Worm (Caenorhabditis elegans) whole organism, L2 larva: ENCODE results near the gene npr-17.

Experiments used
- C34F6.9 ChIP-seq: fragments of 150-350 bp; optimal IDR thresholded peaks from 2 replicates; lab custom pipeline; 2014; ENCODE audit warnings: missing biosample characterization, missing genetic modification characterization
- F13H6.1 ChIP-seq: sonication (generic microtip); optimal IDR thresholded peaks from 2 replicates; lab custom pipeline; 2016; ENCODE audit warnings: missing genetic modification characterization, missing compliant biosample characterization
- R02D3.7 ChIP-seq: fragments of 150-350 bp; optimal IDR thresholded peaks from 2 replicates; lab custom pipeline; 2014; ENCODE audit warnings: missing biosample characterization, missing genetic modification characterization
- Y55F3AM.14 ChIP-seq: fragments of 200-800 bp; sonication (Bioruptor generic); optimal IDR thresholded peaks from 2 replicates; lab custom pipeline; 2018; ENCODE audit warnings: mild to moderate bottlenecking, missing genetic modification characterization, missing compliant biosample characterization
- ZK546.5 ChIP-seq: sonication (generic microtip); optimal IDR thresholded peaks from 2 replicates; lab custom pipeline; 2017; ENCODE audit warnings: missing biosample characterization, missing genetic modification characterization
- alr-1 ChIP-seq: fragments of 150-350 bp; optimal IDR thresholded peaks from 2 replicates; lab custom pipeline; 2014; ENCODE audit warnings: missing biosample characterization, missing genetic modification characterization
- ama-1 ChIP-seq: fragments of 150-350 bp; optimal IDR thresholded peaks from 2 replicates; lab custom pipeline; 2018; ENCODE audit warnings: inconsistent platforms
- blmp-1 ChIP-seq: sonication (generic microtip); optimal IDR thresholded peaks from 2 replicates; lab custom pipeline; 2017; ENCODE audit warnings: missing genetic modification characterization, mild to moderate bottlenecking, missing compliant biosample characterization, antibody characterized with exemption, moderate library complexity; ENCODE audit not compliant: insufficient read depth
- ceh-16 ChIP-seq: fragments of 150-350 bp; optimal IDR thresholded peaks from 2 replicates; lab custom pipeline; 2014; ENCODE audit warnings: missing biosample characterization, missing genetic modification characterization
- ceh-82 ChIP-seq: fragments of 150-350 bp; optimal IDR thresholded peaks from 2 replicates; lab custom pipeline; 2014; ENCODE audit warnings: missing biosample characterization, missing genetic modification characterization
- crh-2 ChIP-seq: sonication (generic microtip); optimal IDR thresholded peaks from 2 replicates; lab custom pipeline; 2017; ENCODE audit warnings: missing biosample characterization, missing genetic modification characterization
- dmd-4 ChIP-seq: sonication (generic microtip); optimal IDR thresholded peaks from 2 replicates; lab custom pipeline; 2017; ENCODE audit warnings: missing biosample characterization, missing genetic modification characterization
- egl-27 ChIP-seq: sonication (generic microtip); optimal IDR thresholded peaks from 3 replicates; lab custom pipeline; 2017; ENCODE audit warnings: missing biosample characterization, missing genetic modification reagents, missing genetic modification characterization
- elt-1 ChIP-seq: fragments of 150-350 bp; optimal IDR thresholded peaks from 2 replicates; lab custom pipeline; 2014; ENCODE audit warnings: missing biosample characterization, missing genetic modification characterization
- fos-1 ChIP-seq: fragments of 150-350 bp; optimal IDR thresholded peaks from 2 replicates; lab custom pipeline; 2014; ENCODE audit warnings: missing biosample characterization, missing genetic modification characterization
- gmeb-1 ChIP-seq: fragments of 150-350 bp; optimal IDR thresholded peaks from 2 replicates; lab custom pipeline; 2014; ENCODE audit warnings: missing biosample characterization, missing genetic modification characterization
- lin-11 ChIP-seq: fragments of 150-350 bp; sonication (generic microtip); optimal IDR thresholded peaks from 2 replicates; lab custom pipeline; 2014; ENCODE audit warnings: missing biosample characterization, missing genetic modification characterization, inconsistent platforms, mixed read lengths
- lin-13 ChIP-seq: fragments of 150-350 bp; optimal IDR thresholded peaks from 2 replicates; lab custom pipeline; 2014; ENCODE audit warnings: missing biosample characterization, missing genetic modification reagents, missing genetic modification characterization
- lin-39 ChIP-seq: fragments of 150-350 bp; optimal IDR thresholded peaks from 2 replicates; lab custom pipeline; 2014; ENCODE audit warnings: missing biosample characterization, missing genetic modification reagents, missing genetic modification characterization
- lsy-2 ChIP-seq, 2 experiments: fragments of 150-350 bp in 1 of 2; sonication (generic microtip) in 1 of 2; optimal IDR thresholded peaks; 2 replicates each; lab custom pipeline; 2014 to 2017; ENCODE audit warnings: missing biosample characterization in 2 of 2, missing genetic modification characterization in 2 of 2
- mbf-1 ChIP-seq: sonication (generic microtip); optimal IDR thresholded peaks from 2 replicates; lab custom pipeline; 2017; ENCODE audit warnings: missing biosample characterization, missing genetic modification characterization
- mdl-1 ChIP-seq, 2 experiments: fragments of 150-350 bp in 1 of 2; sonication (generic microtip) in 1 of 2; optimal IDR thresholded peaks; 2 replicates each; lab custom pipeline; 2017; ENCODE audit warnings: missing biosample characterization in 2 of 2, missing genetic modification characterization in 2 of 2
- nhr-10 ChIP-seq: sonication (generic microtip); optimal IDR thresholded peaks from 2 replicates; lab custom pipeline; 2017; ENCODE audit warnings: missing biosample characterization, missing genetic modification characterization
- nhr-11 ChIP-seq: fragments of 150-350 bp; optimal IDR thresholded peaks from 2 replicates; lab custom pipeline; 2014; ENCODE audit warnings: missing biosample characterization, missing genetic modification characterization
- nhr-12 ChIP-seq: fragments of 150-350 bp; optimal IDR thresholded peaks from 2 replicates; lab custom pipeline; 2014; ENCODE audit warnings: missing biosample characterization, missing genetic modification characterization
- nhr-129 ChIP-seq: fragments of 150-350 bp; optimal IDR thresholded peaks from 2 replicates; lab custom pipeline; 2014; ENCODE audit warnings: missing biosample characterization, missing genetic modification characterization
- nhr-21 ChIP-seq: fragments of 150-350 bp; optimal IDR thresholded peaks from 2 replicates; lab custom pipeline; 2014; ENCODE audit warnings: missing biosample characterization, missing genetic modification characterization
- nhr-23 ChIP-seq: fragments of 150-350 bp; optimal IDR thresholded peaks from 2 replicates; lab custom pipeline; 2014; ENCODE audit warnings: missing biosample characterization, missing genetic modification reagents, missing genetic modification characterization
- nhr-25 ChIP-seq: fragments of 150-350 bp; sonication (generic microtip); optimal IDR thresholded peaks from 3 replicates; lab custom pipeline; 2014; ENCODE audit warnings: missing biosample characterization, missing genetic modification characterization
- nhr-6 ChIP-seq: fragments of 150-350 bp; optimal IDR thresholded peaks from 2 replicates; lab custom pipeline; 2014; ENCODE audit warnings: missing biosample characterization, missing genetic modification characterization
- nhr-77 ChIP-seq: fragments of 150-350 bp; optimal IDR thresholded peaks from 2 replicates; lab custom pipeline; 2014; ENCODE audit warnings: missing biosample characterization, missing genetic modification characterization
- peb-1 ChIP-seq: fragments of 150-350 bp; optimal IDR thresholded peaks from 2 replicates; lab custom pipeline; 2014; ENCODE audit warnings: missing biosample characterization, missing genetic modification characterization
- skn-1 ChIP-seq: sonication (generic microtip); optimal IDR thresholded peaks from 2 replicates; lab custom pipeline; 2017; ENCODE audit warnings: missing biosample characterization, missing genetic modification characterization
- sma-3 ChIP-seq: sonication (generic microtip); optimal IDR thresholded peaks from 2 replicates; lab custom pipeline; 2016; ENCODE audit warnings: missing genetic modification reagents, missing genetic modification characterization, missing compliant biosample characterization
- snpc-4 ChIP-seq: fragments of 150-350 bp; optimal IDR thresholded peaks from 2 replicates; lab custom pipeline; 2014; ENCODE audit warnings: missing biosample characterization, missing genetic modification characterization
- unc-39 ChIP-seq: fragments of 150-350 bp; optimal IDR thresholded peaks from 2 replicates; lab custom pipeline; 2014; ENCODE audit warnings: missing biosample characterization, missing genetic modification characterization
- unc-55 ChIP-seq: fragments of 150-350 bp; sonication (generic microtip); optimal IDR thresholded peaks from 3 replicates; lab custom pipeline; 2014; ENCODE audit warnings: missing biosample characterization, missing genetic modification reagents, missing genetic modification characterization
- unc-62 ChIP-seq: fragments of 150-350 bp; optimal IDR thresholded peaks from 2 replicates; lab custom pipeline; 2014; ENCODE audit warnings: missing biosample characterization, missing genetic modification reagents, missing genetic modification characterization
- zag-1 ChIP-seq: fragments of 150-350 bp; optimal IDR thresholded peaks from 2 replicates; lab custom pipeline; 2014; ENCODE audit warnings: missing biosample characterization, missing genetic modification characterization
- ztf-1 ChIP-seq: fragments of 200-800 bp; sonication (Bioruptor generic); conservative IDR thresholded peaks from 2 replicates; pipeline ENCODE4 v1.3.6; 2022; ENCODE audit warnings: missing genetic modification characterization, missing compliant biosample characterization
- ztf-11 ChIP-seq: sonication (generic microtip); optimal IDR thresholded peaks from 2 replicates; lab custom pipeline; 2017; ENCODE audit warnings: missing biosample characterization, missing genetic modification characterization
- ztf-4 ChIP-seq: fragments of 150-350 bp; optimal IDR thresholded peaks from 2 replicates; lab custom pipeline; 2014; ENCODE audit warnings: missing biosample characterization, missing genetic modification characterization

Gene npr-17

DNA sequence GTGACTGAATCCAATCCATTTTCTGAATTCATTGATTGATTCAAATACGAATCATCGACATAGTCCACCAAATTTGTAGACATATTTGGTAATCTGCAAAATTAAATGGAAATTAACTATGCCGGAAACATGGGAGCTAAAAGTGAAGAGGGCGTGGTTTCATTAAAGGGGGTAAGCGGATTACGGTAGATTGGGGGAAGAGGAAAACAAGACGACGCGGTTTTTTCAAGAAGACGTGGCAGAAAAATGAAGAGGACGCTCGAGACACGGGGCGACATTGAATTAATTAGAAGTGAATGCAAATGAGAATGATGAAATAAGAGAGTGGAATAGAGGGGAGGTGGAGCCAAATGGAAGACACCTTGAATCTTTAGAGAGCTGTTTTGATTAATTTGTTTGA is at the start of gene npr-17:
TSS of gene npr-17 (minus strand) at position 101 of the 400 bp plus-strand sequence.
- TF ChIP-seq ceh-16 (tag; lab: Kevin White, UChicago) (no peak), lin-11 (tag; lab: Kevin White, UChicago) (no peak), nhr-11 (no peak), nhr-77 (tag; lab: Kevin White, UChicago) (no peak), alr-1 (tag; lab: Kevin White, UChicago) (no peak), crh-2 (tag; lab: Kevin White, UChicago) (no peak), snpc-4 (tag; lab: Kevin White, UChicago) (no peak), nhr-6 (tag; lab: Kevin White, UChicago) (no peak), mbf-1 (no peak), dmd-4 (tag; lab: Kevin White, UChicago) (no peak), egl-27 (no peak), ZK546.5 (tag; lab: Kevin White, UChicago) (no peak), lin-39 (tag; lab: Kevin White, UChicago) (no peak), elt-1 (tag; lab: Kevin White, UChicago) (no peak), peb-1 (tag; lab: Kevin White, UChicago) (no peak)

DNA sequence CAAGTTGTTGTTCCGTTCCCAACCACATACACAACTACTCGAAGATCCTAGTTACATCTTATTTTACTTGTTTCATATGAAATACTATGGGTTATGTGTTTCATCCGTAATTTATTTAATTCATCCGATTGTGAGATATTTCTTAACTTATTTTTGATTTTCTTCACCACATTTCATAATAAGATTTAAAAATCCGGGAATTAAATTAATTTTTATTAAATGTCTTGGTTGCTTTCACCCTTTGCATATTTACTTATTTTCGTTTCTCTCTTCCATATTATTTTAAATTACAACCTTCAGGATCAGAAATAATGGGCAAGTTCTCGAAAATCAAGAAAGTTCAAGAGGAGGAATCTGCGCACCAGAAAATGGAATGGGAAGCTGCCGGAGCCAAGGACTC is 49.5 kb upstream of the npr-17 start, which contains the start of gene K12H4.3:
TSS of gene K12H4.3 (plus strand) at position 301 of the 400 bp plus-strand sequence.
- TF ChIP-seq unc-39 (no peak), R02D3.7 (tag; lab: Kevin White, UChicago) (no peak), snpc-4 (tag; lab: Kevin White, UChicago) (no peak), nhr-6 (tag; lab: Kevin White, UChicago) (no peak)

DNA sequence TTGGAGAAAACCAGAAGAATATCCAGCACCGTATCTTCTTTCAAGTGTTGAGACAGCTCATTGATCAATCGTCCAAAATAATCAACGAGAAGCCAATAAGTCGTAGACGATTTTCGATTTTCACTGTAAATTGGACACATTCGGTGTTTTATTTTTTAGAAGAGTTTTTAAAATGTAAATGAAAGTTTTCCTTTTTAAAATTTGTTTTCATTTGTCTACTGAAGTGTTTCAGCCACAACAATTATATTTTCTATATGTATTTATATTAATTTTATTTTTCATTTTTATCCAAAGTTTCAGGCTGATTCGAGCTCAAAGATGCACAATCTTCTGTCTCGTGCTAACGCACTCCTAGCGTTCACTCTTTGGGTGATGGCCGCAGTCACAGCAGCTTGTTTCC is 48.5 kb upstream of the npr-17 start, which contains the start of gene spcs-3:
TSS of gene spcs-3 (plus strand) at position 301 of the 400 bp plus-strand sequence.
- no peak for TF ChIP-seq Y55F3AM.14 (GFP tag; lab: Kevin White, UChicago)
- TF ChIP-seq ceh-82 (tag; lab: Kevin White, UChicago) = no peak
- no peak for TF ChIP-seq nhr-129 (tag; lab: Kevin White, UChicago)
- TF ChIP-seq blmp-1 (tag; lab: Kevin White, UChicago) = no peak
- no peak for TF ChIP-seq unc-39
- no peak for TF ChIP-seq nhr-23 (tag; lab: Kevin White, UChicago)
- TF ChIP-seq mdl-1 (tag; optimal IDR thresholded peaks at IDR 0.05; lab: Kevin White, UChicago) = no peak
- no peak for TF ChIP-seq zag-1 (tag; lab: Kevin White, UChicago)
- TF ChIP-seq lin-11 (tag; lab: Kevin White, UChicago) = no peak

DNA sequence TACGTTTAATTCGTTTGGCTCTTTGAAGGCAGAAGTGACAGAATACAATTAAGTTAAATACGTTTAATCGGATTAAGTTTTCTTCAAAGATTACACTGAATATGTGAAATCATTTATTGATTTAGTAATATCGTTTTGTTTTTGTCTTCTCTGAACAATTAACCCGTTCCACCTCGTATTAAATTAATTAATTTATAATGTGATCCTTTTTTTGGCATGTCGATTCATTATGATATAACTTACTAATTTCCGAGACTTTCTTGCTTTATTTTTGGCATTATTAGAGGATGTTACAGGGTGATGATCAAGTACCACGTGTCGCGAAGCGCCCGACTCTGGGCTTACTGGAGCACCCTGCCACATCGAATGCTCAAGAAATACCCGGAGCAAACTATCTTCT is 47.9 kb upstream of the npr-17 start, which contains the start of gene K12H4.5:
TSS of gene K12H4.5 (plus strand) at position 301 of the 400 bp plus-strand sequence.
- no peak for TF ChIP-seq ztf-4 (tag; lab: Kevin White, UChicago)
- TF ChIP-seq mbf-1 = no peak
- TF ChIP-seq lin-39 (tag; lab: Kevin White, UChicago) = no peak
- no peak for TF ChIP-seq nhr-12

DNA sequence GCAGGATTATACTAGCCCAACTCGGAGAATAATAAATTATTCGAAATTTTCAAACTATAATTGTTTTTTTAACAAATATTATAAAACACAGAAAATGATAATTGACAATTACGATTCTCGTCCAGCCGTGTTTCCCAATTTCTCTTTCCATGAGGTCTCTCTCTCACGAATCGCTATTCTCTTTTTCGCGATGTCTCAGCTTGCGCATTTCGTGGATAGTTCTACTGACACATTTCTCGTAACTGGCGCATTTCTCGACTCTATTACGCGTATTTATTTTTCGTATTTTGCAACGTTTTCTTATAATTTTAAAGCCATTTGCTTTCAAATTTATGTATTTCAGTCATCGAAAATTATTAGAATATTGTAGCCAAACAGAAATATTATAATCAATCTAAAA is 47.5 kb upstream of the npr-17 start:
- no peak for TF ChIP-seq ztf-1
- peak; percentile 99 for TF ChIP-seq C34F6.9 (tag; lab: Kevin White, UChicago)
- TF ChIP-seq fos-1 (tag; lab: Kevin White, UChicago) = peak; percentile 99
- peak; percentile 66 for TF ChIP-seq ztf-11
- TF ChIP-seq F13H6.1 (tag; lab: Kevin White, UChicago) = peak; percentile 98
- peak; percentile 98 for TF ChIP-seq lin-13 (GFP tag; lab: Kevin White, UChicago)
- peak; percentile 65 for TF ChIP-seq ama-1
- TF ChIP-seq skn-1 (tag; lab: Kevin White, UChicago) = peak; percentile 84
- peak; percentile 86 for TF ChIP-seq nhr-11
- peak; percentile 95 for TF ChIP-seq Y55F3AM.14 (GFP tag; lab: Kevin White, UChicago)
- peak; percentile 100 for TF ChIP-seq unc-55
- peak; percentile 99 for TF ChIP-seq sma-3
- peak; percentile 81 for TF ChIP-seq nhr-10 (tag; lab: Kevin White, UChicago)
- TF ChIP-seq gmeb-1 (tag; lab: Kevin White, UChicago) = peak; percentile 92
- no peak for TF ChIP-seq alr-1 (tag; lab: Kevin White, UChicago)
- TF ChIP-seq lin-39 (tag; lab: Kevin White, UChicago) = peak; percentile 98
- TF ChIP-seq ceh-82 (tag; lab: Kevin White, UChicago) = peak; percentile 96
- TF ChIP-seq lsy-2 (tag; optimal IDR thresholded peaks at IDR 0.05; lab: Kevin White, UChicago) = peak; percentile 92 to 98
- peak; percentile 62 for TF ChIP-seq R02D3.7 (tag; lab: Kevin White, UChicago)
- TF ChIP-seq unc-62 = no peak
- no peak for TF ChIP-seq elt-1 (tag; lab: Kevin White, UChicago)
- peak; percentile 85 for TF ChIP-seq snpc-4 (tag; lab: Kevin White, UChicago)
- TF ChIP-seq nhr-21 (tag; lab: Kevin White, UChicago) = peak; percentile 93
- TF ChIP-seq nhr-129 (tag; lab: Kevin White, UChicago) = peak; percentile 100
- peak; percentile 99 for TF ChIP-seq zag-1 (tag; lab: Kevin White, UChicago)
- TF ChIP-seq peb-1 (tag; lab: Kevin White, UChicago) = no peak
- TF ChIP-seq nhr-23 (tag; lab: Kevin White, UChicago) = no peak
- TF ChIP-seq egl-27 = peak; percentile 93
- TF ChIP-seq nhr-6 (tag; lab: Kevin White, UChicago) = peak; percentile 98
- peak; percentile 89 for TF ChIP-seq nhr-77 (tag; lab: Kevin White, UChicago)
- TF ChIP-seq dmd-4 (tag; lab: Kevin White, UChicago) = no peak
- TF ChIP-seq nhr-25 = peak; percentile 99
- peak; percentile 68 for TF ChIP-seq unc-39
- peak; percentile 97 for TF ChIP-seq ztf-4 (tag; lab: Kevin White, UChicago)
